Worm (Caenorhabditis elegans) whole organism, mixed stage, embryonic: ENCODE data around the gene sre-51.

Experiments used
- blmp-1 ChIP-seq: fragments of 150-350 bp; optimal IDR thresholded peaks from 2 replicates; lab custom pipeline; 2014; ENCODE audit warnings: missing biosample characterization, missing genetic modification characterization
- cnd-1 ChIP-seq: fragments of 200-800 bp; sonication (Bioruptor generic); optimal IDR thresholded peaks from 2 replicates; lab custom pipeline; 2018; ENCODE audit warnings: mild to moderate bottlenecking, missing genetic modification characterization, missing compliant biosample characterization
- nhr-12 ChIP-seq: fragments of 150-350 bp; optimal IDR thresholded peaks from 2 replicates; lab custom pipeline; 2014; ENCODE audit warnings: missing biosample characterization, missing genetic modification characterization

- TF ChIP-seq nhr-12 (tag; lab: Kevin White, UChicago) (no peak), blmp-1 (tag; lab: Kevin White, UChicago) (no peak), cnd-1 (tag; lab: Kevin White, UChicago) (no peak)
These were observed 27.6 kb upstream of the sre-51 start for ce11 chrII:12284045-12284444.
